Worm (Caenorhabditis elegans) whole organism, late embryonic: ENCODE results near the gene ent-7.

Experiments used
- C38D4.7 ChIP-seq: fragments of 200-800 bp; sonication (Bioruptor generic); optimal IDR thresholded peaks from 2 replicates; lab custom pipeline; 2018; ENCODE audit warnings: mild to moderate bottlenecking, missing genetic modification characterization, moderate library complexity, missing compliant biosample characterization
- F13H6.1 ChIP-seq: sonication (generic microtip); optimal IDR thresholded peaks from 2 replicates; lab custom pipeline; 2016; ENCODE audit warnings: missing genetic modification characterization, missing compliant biosample characterization
- ahr-1 ChIP-seq: sonication (generic microtip); optimal IDR thresholded peaks from 2 replicates; lab custom pipeline; 2016; ENCODE audit warnings: missing genetic modification characterization, missing compliant biosample characterization
- ceh-24 ChIP-seq: sonication (generic microtip); optimal IDR thresholded peaks from 2 replicates; lab custom pipeline; 2016; ENCODE audit warnings: mild to moderate bottlenecking, missing genetic modification characterization, missing compliant biosample characterization
- fax-1 ChIP-seq: sonication (generic microtip); optimal IDR thresholded peaks from 2 replicates; lab custom pipeline; 2016; ENCODE audit warnings: missing genotype, missing genetic modification characterization, missing compliant biosample characterization
- hlh-30 ChIP-seq: sonication (generic microtip); optimal IDR thresholded peaks from 2 replicates; lab custom pipeline; 2017; ENCODE audit warnings: antibody characterized with exemption, missing genetic modification characterization, missing compliant biosample characterization; ENCODE audit not compliant: insufficient read depth
- nhr-11 ChIP-seq: fragments of 150-350 bp; optimal IDR thresholded peaks from 2 replicates; lab custom pipeline; 2014; ENCODE audit warnings: missing biosample characterization, missing genetic modification characterization
- sox-4 ChIP-seq: sonication (generic microtip); optimal IDR thresholded peaks from 2 replicates; lab custom pipeline; 2017; ENCODE audit warnings: mild to moderate bottlenecking, missing genetic modification characterization, inconsistent platforms, missing compliant biosample characterization
- unc-55 ChIP-seq: sonication (generic microtip); optimal IDR thresholded peaks from 2 replicates; lab custom pipeline; 2017; ENCODE audit warnings: missing biosample characterization, missing genetic modification reagents, missing genetic modification characterization
- unc-86 ChIP-seq: sonication (generic microtip); optimal IDR thresholded peaks from 2 replicates; lab custom pipeline; 2016; ENCODE audit warnings: missing genetic modification characterization, missing compliant biosample characterization

DNA sequence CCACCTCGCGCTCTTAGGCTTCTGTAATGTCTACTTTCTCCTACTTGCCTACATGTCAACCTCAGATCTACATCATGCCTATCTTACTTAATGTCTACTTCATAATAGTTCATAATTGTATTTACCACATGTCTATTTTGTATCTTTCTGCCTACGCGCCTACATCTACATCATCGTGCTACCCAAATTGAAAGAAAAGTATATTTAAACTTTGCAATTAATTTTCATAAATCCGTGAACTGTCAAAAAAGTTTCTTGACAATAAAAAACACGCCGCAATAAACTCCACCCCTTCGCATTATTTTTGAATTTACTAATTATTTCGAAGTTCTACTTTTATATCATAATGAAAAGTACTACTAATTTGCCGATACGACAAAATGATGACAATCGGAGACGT lies 5.9 kb downstream of the ent-7 start, which contains the start of gene F44D12.8:
- TF ChIP-seq C38D4.7, result no peak
- TF ChIP-seq nhr-11 (tag; lab: Kevin White, UChicago), result no peak
- no peak for TF ChIP-seq unc-86 (tag; lab: Kevin White, UChicago)
- TF ChIP-seq sox-4, result no peak
- TF ChIP-seq ahr-1 (tag; lab: Kevin White, UChicago), result no peak
- TF ChIP-seq fax-1 (tag; lab: Kevin White, UChicago), result no peak
- TF ChIP-seq hlh-30, result no peak
- no peak for TF ChIP-seq ceh-24 (tag; lab: Kevin White, UChicago)
- no peak for TF ChIP-seq F13H6.1 (tag; lab: Kevin White, UChicago)
- TF ChIP-seq unc-55 (GFP tag; lab: Kevin White, UChicago), result no peak
